Fruit fly (Drosophila melanogaster) ovary, adult (tissue): ENCODE results near the gene Ir75d.

Source experiments
- CG17801 ChIP-seq: fragments of 200-800 bp; optimal IDR thresholded peaks from 2 replicates; lab custom pipeline; 2019; ENCODE audit warnings: missing biosample characterization, mild to moderate bottlenecking, missing genetic modification characterization, moderate library complexity; ENCODE audit not compliant: partially characterized antibody

Ir75d gene

DNA sequence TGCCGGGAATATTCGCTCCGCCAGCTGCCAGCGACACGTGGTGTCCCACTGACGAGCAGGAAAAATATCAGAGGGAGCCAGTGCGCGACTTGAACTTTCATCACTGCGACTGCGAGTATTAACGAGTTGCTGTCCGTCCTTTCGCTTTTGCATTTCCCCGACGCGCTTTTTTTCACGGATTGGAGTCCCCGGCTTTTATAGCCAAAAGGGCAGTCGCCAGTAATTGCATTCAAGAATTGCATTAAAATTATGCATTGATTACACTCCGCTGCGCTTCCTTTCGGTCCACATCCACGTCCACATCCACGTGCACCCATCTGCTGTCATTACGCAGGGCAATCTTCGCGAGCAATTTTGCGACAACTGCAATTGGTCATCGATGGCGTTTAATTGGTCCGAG is at the start of gene Ir75d:
TSS of gene Ir75d (minus strand) at position 101 of the 400 bp plus-strand sequence.
- TF ChIP-seq CG17801 (GFP tag; lab: Kevin White, UChicago) = no peak

DNA sequence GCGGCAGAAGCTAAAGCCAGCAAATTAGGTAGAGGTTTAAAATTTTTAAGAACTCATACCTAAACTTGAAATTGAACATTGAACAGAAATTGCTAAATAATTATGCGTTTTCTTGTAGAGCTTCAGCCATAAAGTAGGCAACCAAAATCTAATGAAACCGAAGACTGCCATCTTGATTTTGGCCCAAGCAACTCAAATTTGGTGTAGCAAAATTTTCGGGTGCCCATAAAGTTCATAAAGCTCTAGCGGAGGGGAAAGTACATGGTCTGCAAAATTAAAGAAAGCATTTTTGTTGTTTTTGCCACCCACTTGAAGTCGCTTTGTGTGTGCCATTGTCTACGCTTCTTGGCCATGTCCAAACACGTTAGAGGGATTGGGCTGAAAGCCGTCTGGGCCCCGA is 46.0 kb upstream of the Ir75d start:
- no peak for TF ChIP-seq CG17801 (GFP tag; lab: Kevin White, UChicago)

DNA sequence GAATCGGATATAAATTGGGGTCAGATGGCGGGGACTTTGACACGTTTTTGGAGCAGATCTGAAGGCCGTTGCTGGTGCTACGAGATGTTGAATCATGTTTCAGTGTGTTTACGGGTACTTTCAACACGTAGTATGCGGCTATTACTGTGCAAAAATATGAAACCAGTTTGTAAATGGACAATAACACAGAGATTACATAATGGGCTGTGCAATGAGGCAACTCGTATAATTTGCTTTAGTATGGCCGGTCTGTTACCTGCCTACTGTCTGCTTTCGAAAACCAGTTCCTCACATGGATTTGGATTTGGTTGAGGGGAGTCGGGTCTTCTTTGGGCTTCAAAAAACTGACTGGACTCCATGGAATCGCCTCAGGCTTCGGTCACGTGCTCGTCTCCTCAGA is 41.4 kb upstream of the Ir75d start:
- TF ChIP-seq CG17801 (GFP tag; lab: Kevin White, UChicago) = no peak

DNA sequence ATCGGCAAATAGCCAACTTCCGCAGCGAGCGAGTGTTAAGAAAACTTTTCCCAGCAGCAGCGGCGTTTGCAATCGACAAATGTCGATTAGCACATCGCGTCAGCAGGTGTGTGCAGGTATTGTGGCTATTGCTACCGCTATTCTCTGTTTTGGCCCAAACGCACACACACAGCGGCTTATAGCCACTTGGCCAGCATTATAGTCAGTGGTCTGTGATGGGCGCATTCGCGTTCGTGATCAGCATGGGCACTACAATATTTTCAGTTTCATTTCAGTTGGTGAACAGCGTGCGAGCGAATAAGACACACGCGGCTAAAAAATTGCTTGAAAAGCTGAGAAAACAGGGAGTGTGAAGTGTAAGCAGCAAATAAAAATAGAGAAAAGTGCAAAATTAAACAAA is 39.4 kb upstream of the Ir75d start, which contains the start of gene CG6836:
TSS of gene CG6836 (plus strand) at position 271 of the 400 bp plus-strand sequence.
- no peak for TF ChIP-seq CG17801 (GFP tag; lab: Kevin White, UChicago)

DNA sequence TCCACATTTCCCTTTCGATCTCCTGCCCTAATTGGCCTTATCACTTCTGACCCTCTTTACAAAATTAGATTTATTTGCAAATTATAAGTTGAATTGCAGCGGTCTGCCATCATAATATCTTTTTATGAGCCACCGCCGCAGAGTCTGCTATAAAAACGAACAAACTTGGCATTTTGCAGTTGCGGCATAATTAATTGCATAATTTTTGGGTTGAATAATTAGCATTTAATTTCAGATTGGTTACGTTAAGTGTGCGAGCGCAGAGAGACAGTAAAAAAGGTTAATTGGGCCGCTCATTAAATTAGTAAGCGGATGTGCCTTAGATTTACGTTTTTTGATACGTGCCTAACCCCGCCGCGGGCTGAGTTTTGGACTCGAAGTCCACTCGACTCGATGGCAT is 38.2 kb upstream of the Ir75d start:
- TF ChIP-seq CG17801 (GFP tag; lab: Kevin White, UChicago) = no peak

DNA sequence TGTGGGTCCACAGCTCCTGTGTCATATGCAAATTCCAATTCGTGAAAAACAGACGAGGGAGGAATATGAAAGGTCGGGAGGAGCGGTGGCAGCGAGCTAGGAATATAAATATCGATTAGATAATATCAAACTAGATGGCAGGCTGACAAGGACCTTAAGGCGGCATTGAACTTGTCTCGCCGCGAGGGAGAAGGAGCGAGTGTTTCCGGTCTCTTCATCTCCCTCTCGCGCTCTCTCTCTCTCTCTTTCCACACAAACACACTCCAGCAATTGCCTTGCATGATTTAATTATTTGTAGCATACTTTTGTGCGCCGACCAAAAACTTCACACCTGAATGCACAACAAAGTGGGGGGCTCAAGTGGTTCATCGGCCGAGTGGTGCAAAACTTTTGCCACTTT is 36.0 kb upstream of the Ir75d start:
- no peak for TF ChIP-seq CG17801 (GFP tag; lab: Kevin White, UChicago)

DNA sequence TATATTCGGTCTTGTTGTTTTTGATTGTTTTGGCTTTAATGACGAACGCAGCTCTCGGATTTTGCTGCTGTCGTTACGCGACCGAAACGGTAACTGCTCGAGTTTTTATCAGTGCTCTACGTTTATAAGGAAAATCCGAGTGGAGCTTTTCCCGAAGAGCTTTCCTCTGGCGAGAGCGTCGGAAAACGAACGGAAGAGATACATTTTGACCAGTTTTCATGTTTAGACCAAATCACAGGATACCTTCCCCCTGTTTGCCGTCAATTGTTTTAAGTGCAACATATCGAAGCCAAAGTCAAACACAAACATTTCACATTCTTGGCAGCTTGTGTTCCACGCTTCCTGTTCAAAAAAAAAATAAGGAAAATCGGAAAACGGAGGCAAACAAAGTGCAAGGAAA is 35.0 kb upstream of the Ir75d start, which contains the start of gene CG32204:
TSS of gene CG32204 (minus strand) at position 101 of the 400 bp plus-strand sequence.
- no peak for TF ChIP-seq CG17801 (GFP tag; lab: Kevin White, UChicago)

DNA sequence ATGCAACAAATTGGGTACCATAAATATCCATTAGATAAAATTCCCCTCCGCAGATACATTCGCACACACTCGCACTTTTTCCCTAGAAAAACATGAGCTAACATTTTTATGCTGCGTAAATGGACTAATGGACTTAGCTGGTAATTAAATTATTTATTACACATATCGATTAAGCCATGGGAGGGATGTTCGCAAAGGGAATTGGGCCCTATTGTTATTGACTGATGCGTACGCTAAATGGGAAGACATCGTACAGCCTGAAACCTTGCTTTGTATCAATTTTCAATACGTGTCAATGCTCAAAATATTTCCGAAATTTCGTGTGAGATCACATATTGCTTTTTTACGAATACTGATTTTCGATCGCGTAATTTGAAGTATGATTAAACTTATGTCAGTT is 13.8 kb upstream of the Ir75d start, which contains the start of gene CG43049:
TSS of gene CG43049 (plus strand) at position 301 of the 400 bp plus-strand sequence.
- TF ChIP-seq CG17801 (GFP tag; lab: Kevin White, UChicago) = no peak

DNA sequence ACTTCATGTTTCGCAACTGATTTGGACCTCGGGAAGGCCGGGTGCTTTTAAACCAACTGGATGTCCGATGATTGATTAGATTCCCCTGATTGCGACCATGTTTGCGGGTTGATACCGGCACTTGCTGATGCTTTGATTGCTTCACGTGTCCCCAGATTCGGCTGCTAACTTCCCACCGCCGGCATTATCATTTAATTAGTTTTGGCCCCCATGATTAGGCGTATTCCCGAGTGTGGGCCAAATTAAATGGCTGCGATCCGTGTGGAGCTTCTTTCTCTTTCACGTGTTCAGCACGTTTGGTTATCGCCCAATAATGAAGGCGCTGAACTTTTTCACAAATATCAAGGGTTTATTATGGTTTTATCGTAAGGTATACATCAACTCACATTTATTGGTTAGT is 11.1 kb upstream of the Ir75d start, which contains the start of gene CG3819:
TSS of gene CG3819 (minus strand) at position 23 of the 400 bp plus-strand sequence.
- no peak for TF ChIP-seq CG17801 (GFP tag; lab: Kevin White, UChicago)

DNA sequence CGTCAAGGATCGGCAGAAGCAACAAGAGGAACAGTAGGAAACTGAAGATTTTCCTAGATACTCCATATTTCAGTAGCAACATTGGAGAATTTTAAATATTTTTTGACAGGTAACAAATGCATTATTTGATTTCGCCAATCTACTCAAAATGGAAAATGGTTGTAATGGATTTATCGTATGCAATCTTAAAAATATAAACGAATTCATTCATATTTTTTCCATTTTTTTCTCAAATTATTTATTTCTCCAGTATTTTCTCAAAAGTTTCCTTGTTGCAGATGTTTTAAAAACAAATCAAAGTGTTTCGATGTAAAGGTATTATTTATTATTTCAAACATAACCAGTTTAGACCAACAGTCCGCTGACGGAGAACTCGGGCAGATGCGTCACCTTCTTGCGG is 9.2 kb upstream of the Ir75d start, which contains the start of gene CG18223:
TSS of gene CG18223 (minus strand) at position 101 of the 400 bp plus-strand sequence.
- no peak for TF ChIP-seq CG17801 (GFP tag; lab: Kevin White, UChicago)

DNA sequence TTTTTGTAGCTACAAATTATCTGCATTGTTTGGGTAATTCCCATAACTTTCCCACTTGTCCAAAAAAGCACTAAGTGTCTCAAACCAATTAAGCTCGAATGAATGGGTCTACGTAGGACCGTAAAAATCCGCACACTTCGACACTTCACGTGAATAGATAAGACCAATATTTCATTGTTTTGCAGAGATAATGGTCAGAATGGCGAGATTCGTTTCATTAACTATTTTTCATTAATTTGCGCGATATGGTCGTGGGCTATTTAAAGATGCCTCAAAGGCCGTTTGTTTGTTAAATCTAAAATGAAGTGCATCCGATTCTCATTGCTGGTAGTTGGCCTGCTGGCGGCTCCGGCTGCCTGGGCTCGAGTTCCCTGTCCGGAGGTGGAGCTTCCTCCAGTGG is 6.3 kb upstream of the Ir75d start, which contains the start of gene CG6839:
TSS of gene CG6839 (plus strand) at position 301 of the 400 bp plus-strand sequence.
- no peak for TF ChIP-seq CG17801 (GFP tag; lab: Kevin White, UChicago)

DNA sequence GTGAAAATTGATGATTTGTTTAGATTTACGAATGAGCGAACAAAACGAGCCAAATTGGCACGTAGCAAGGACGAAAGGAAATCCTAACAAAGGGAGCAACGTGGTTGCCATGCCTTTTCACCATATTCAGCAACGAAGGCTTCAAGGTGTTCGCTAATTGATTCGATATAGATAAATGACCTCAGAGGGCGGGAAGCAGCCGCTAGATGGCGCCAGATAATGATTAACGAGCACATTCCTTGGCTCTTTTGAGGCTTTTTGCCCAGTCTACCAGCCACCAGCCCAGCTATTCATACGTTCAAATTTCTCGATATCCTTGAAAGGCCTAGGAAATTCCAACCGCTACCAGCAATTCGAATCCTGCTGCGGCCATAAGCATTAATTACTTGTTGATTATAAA is 5.5 kb upstream of the Ir75d start:
- no peak for TF ChIP-seq CG17801 (GFP tag; lab: Kevin White, UChicago)

DNA sequence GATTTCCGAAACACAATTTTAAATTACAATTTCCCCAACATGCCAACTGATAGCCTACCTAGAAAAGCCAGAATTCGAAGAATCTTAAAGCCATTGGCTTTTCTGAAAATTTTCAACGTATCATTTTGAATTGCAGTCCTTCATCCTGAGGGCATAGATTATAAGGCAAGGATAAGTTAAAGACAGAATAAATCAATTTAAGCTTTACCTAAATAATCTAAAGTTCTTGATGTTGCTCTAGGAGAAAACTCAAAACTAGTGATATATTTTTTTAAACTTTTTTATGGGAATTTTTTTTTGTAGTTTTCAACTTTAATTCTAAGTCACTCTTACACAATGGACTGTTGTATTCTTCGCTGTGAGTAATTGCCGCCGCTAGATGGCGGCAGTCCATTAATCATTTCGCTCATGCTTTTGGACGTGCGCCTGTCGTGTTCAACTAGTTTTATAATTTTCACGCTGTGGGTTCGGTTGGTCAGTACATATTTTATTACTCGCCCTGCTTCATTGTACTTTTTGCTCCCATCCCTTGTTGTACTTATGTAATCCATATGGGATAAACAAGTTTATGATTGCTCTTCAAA is 3.2 kb upstream of the Ir75d start, which contains the start of gene COX6AL2:
TSS of gene COX6AL2 (minus strand) at position 51 of the 584 bp plus-strand sequence.
- no peak for TF ChIP-seq CG17801 (GFP tag; lab: Kevin White, UChicago)

DNA sequence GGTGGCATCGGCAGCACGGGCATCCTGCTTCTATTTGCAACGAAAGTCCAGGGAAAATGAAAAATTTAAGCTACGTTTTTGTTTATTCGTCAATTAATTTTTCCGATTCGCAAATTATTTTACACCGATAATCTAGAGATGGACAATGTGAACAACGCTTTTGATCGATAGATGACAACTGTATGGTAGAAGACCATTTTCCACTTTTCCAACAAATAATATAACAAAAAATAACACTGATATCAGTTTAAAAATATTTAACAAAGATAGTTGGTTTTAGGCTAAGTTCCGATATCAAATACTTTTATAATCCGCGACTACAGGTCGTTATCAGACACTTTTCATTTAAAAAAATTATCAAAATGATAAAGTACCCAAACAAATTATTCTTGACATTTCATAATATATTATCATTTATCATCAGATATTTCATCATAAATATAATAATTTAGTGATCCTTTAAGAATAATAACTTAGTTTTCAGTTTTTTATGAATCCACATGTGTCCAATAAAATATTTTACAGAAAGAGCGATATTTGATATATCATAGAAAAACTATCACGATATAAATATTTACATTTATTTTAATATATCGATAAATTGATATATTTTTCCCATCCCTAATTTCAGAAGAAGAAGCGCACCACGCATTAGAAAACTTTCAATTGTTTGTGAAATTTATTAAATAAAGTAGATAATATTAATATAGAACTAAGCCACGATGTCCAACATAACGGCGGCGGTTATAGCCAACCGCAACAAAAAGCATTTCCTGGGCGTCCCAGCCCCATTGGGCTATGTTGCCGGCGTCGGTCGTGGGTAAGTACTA is 6.0 kb downstream of the Ir75d start, which contains the start of the genes CSN1b and Prp6:
TSS of gene CSN1b (minus strand) at position 159 of the 830 bp plus-strand sequence.
TSS of gene Prp6 (plus strand) at position 601 of the 830 bp plus-strand sequence.
- no peak for TF ChIP-seq CG17801 (GFP tag; lab: Kevin White, UChicago)

DNA sequence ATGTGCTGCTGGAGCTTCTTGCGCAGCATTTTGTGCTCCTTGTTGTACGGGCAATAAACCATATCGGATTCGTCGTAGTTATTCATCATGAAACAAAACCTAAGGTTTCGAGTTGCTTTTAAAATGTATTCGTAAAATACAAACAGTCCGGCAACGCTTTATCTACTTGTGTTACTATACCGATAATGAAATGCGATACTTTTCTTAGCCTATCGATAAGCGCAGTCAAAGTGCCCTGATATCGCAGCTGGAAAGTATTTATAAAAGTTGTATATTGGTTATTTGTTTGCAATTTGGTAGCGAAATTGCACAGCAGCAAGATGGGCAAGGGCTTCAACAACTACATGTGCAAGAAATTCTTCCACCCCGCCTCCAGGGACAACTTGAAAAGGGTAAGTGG is 9.6 kb downstream of the Ir75d start, which contains the start of the genes arx and CG6843:
TSS of gene arx (minus strand) at position 144 of the 400 bp plus-strand sequence.
TSS of gene CG6843 (plus strand) at position 184 of the 400 bp plus-strand sequence.
- TF ChIP-seq CG17801 (GFP tag; lab: Kevin White, UChicago) = no peak
